Fruit fly (Drosophila melanogaster) whole organism, pupa: Measurements from ENCODE around the gene Gug.

ENCODE experiments used
- CG10348 ChIP-seq: fragments of 200-800 bp; sonication (Bioruptor generic); IDR thresholded peaks from 2 replicates; pipeline ENCODE4 v1.3.6; 2022; ENCODE audit warnings: missing biosample characterization, missing genetic modification characterization
- CG12605 ChIP-seq: fragments of 200-800 bp; sonication (Bioruptor generic); IDR thresholded peaks from 2 replicates; pipeline ENCODE4 v1.3.6; 2022; ENCODE audit warnings: missing biosample characterization, missing genetic modification characterization
- CG13204 ChIP-seq: fragments of 200-800 bp; sonication (Bioruptor generic); optimal IDR thresholded peaks from 2 replicates; lab custom pipeline; 2018; ENCODE audit warnings: missing biosample characterization, mild to moderate bottlenecking, missing genetic modification characterization, moderate library complexity
- CG14655 ChIP-seq: fragments of 200-800 bp; sonication (Bioruptor generic); optimal IDR thresholded peaks from 3 replicates; lab custom pipeline; 2017; ENCODE audit warnings: mild to moderate bottlenecking, missing biosample characterization, missing genetic modification reagents, missing genetic modification characterization
- CG15710 ChIP-seq: fragments of 200-800 bp; sonication (Bioruptor generic); optimal IDR thresholded peaks from 2 replicates; lab custom pipeline; 2018; ENCODE audit warnings: missing biosample characterization, mild to moderate bottlenecking, missing genetic modification characterization, moderate library complexity
- CG17806 ChIP-seq: fragments of 200-800 bp; sonication (Bioruptor generic); optimal IDR thresholded peaks from 2 replicates; lab custom pipeline; 2018; ENCODE audit warnings: missing biosample characterization, mild to moderate bottlenecking, missing genetic modification characterization, moderate library complexity
- CG34367 ChIP-seq: fragments of 200-800 bp; sonication (Bioruptor generic); optimal IDR thresholded peaks from 2 replicates; lab custom pipeline; 2018; ENCODE audit warnings: missing biosample characterization, mild to moderate bottlenecking, missing genetic modification characterization
- CG8159 ChIP-seq: fragments of 200-800 bp; sonication (Bioruptor generic); optimal IDR thresholded peaks from 3 replicates; lab custom pipeline; 2018; ENCODE audit warnings: missing biosample characterization, mild to moderate bottlenecking, missing genetic modification characterization, moderate library complexity
- CG8301 ChIP-seq: fragments of 200-800 bp; sonication (Bioruptor generic); optimal IDR thresholded peaks from 2 replicates; lab custom pipeline; 2018; ENCODE audit warnings: missing biosample characterization, mild to moderate bottlenecking, missing genetic modification characterization
- CG9948 ChIP-seq: fragments of 200-800 bp; sonication (Bioruptor generic); optimal IDR thresholded peaks from 2 replicates; lab custom pipeline; 2018; ENCODE audit warnings: missing biosample characterization, mild to moderate bottlenecking, missing genetic modification characterization, moderate library complexity
- D1 ChIP-seq: fragments of 200-800 bp; sonication (Bioruptor generic); optimal IDR thresholded peaks from 2 replicates; lab custom pipeline; 2018; ENCODE audit warnings: missing biosample characterization, mild to moderate bottlenecking, missing genetic modification characterization, moderate library complexity
- EcR ChIP-seq: fragments of 200-800 bp; sonication (Bioruptor generic); optimal IDR thresholded peaks from 3 replicates; lab custom pipeline; 2019; ENCODE audit warnings: missing biosample characterization, missing genetic modification characterization, mild to moderate bottlenecking, moderate library complexity, missing genetic modification reagents
- Ets98B ChIP-seq: fragments of 200-800 bp; sonication (Bioruptor generic); IDR thresholded peaks from 2 replicates; pipeline ENCODE4 v1.3.6; 2022; ENCODE audit warnings: missing biosample characterization, missing genetic modification characterization
- Pif1A ChIP-seq: fragments of 200-800 bp; sonication (Bioruptor generic); optimal IDR thresholded peaks from 3 replicates; lab custom pipeline; 2016; ENCODE audit warnings: missing biosample characterization, missing genetic modification characterization
- Pif1B ChIP-seq: fragments of 200-800 bp; sonication (Bioruptor generic); optimal IDR thresholded peaks from 3 replicates; lab custom pipeline; 2016; ENCODE audit warnings: missing biosample characterization, missing genetic modification characterization
- Snoo ChIP-seq: fragments of 200-800 bp; sonication (Bioruptor generic); optimal IDR thresholded peaks from 3 replicates; lab custom pipeline; 2017; ENCODE audit warnings: missing biosample characterization, mild to moderate bottlenecking, missing genetic modification characterization, inconsistent platforms
- fd96Ca ChIP-seq: fragments of 200-800 bp; sonication (Bioruptor generic); IDR thresholded peaks from 3 replicates; pipeline ENCODE4 v1.3.6; 2022; ENCODE audit warnings: missing biosample characterization, missing genetic modification characterization
- rn ChIP-seq: fragments of 200-800 bp; sonication (Bioruptor generic); IDR thresholded peaks from 2 replicates; pipeline ENCODE4 v1.3.6; 2022; ENCODE audit warnings: missing biosample characterization, missing genetic modification characterization

The Gug gene

DNA sequence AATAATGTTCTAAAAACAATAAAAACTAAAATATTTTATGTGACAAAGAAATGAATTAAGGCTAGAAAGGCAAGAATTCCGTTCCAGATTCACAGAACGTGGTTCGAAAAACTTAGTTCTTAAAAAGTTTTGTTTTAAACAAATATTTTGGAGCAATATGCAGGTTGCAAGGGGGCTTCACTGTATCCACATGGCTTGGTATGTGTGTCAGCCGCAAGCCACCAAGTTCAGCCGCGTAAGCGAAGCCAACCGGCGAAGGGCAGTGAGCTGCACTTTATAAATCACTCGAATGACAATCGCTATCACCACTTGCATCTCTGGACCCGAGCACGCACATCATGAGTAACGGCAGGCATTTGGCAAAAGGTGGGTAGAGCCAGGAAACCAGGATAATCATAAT, 70.5 kb downstream of the Gug start, which contains the start of gene se:
TSS of gene se (plus strand) at position 301 of the 400 bp plus-strand sequence.
- TF ChIP-seq CG14655 (GFP tag; lab: Kevin White, UChicago) (no peak), CG9948 (tag; lab: Kevin White, UChicago) (no peak), D1 (tag; lab: Kevin White, UChicago) (no peak), CG15710 (tag; lab: Kevin White, UChicago) (no peak), CG17806 (tag; lab: Kevin White, UChicago) (no peak), CG13204 (no peak), Pif1B (GFP tag; lab: Kevin White, UChicago) (no peak), CG34367 (no peak), rn (GFP tag; lab: Robert Waterston, UW) (no peak), Ets98B (GFP tag; lab: Robert Waterston, UW) (no peak), Pif1A (no peak), CG12605 (GFP tag; lab: Robert Waterston, UW) (no peak), Snoo (tag; lab: Kevin White, UChicago) (no peak), EcR (no peak), CG8159 (tag; lab: Kevin White, UChicago) (no peak), fd96Ca (GFP tag; lab: Robert Waterston, UW) (no peak), CG8301 (tag; lab: Kevin White, UChicago) (no peak), CG10348 (GFP tag; lab: Robert Waterston, UW) (no peak)
